Worm (Caenorhabditis elegans): ENCODE data around the gene C36C9.4.

DNA sequence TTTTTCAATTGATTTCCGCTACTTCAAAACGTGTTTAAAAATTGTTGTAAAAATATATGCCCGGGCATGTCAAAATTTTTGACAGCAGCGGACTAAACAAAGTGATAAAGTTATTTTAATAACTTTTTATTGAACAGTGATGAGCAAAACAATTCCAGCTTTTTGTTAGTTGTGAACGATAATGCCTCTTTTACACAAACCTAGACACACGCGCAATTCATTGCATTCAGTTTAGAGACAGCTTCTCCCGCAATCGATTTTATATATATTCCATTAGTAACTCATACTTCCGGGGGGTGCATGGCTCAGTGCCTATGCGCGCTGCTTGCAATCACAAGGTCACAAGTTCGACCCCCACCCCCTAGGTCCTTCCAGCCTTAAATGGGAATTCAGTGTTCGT, 42.6 kb downstream of the C36C9.4 start, which contains the start of gene ZK380.6:
- no peak for TF ChIP-seq lin-13 (tag; optimal IDR thresholded peaks at IDR 0.05)
- no peak for TF ChIP-seq ztf-11 (tag; optimal IDR thresholded peaks at IDR 0.05)
- TF ChIP-seq nhr-2 (tag; optimal IDR thresholded peaks at IDR 0.05), result no peak
- TF ChIP-seq unc-62 (GFP tag; optimal IDR thresholded peaks at IDR 0.05), result no peak
- TF ChIP-seq nhr-76 (tag; optimal IDR thresholded peaks at IDR 0.05), result no peak
- no peak for TF ChIP-seq lsy-2 (tag; optimal IDR thresholded peaks at IDR 0.05)
- no peak for TF ChIP-seq snpc-4 (tag; optimal IDR thresholded peaks at IDR 0.05)
- TF ChIP-seq blmp-1 (tag; optimal IDR thresholded peaks at IDR 0.05), result no peak
- no peak for TF ChIP-seq mab-5 (tag; optimal IDR thresholded peaks at IDR 0.05)
- no peak for TF ChIP-seq mls-2 (tag; optimal IDR thresholded peaks at IDR 0.05)

Data from whole organism, mixed stage, embryonic.